Worm (Caenorhabditis elegans) whole organism, L3 larva: ENCODE results near the gene F57C12.2.

Source experiments
- ceh-82 ChIP-seq: fragments of 150-350 bp; optimal IDR thresholded peaks from 2 replicates; lab custom pipeline; 2014; ENCODE audit warnings: missing biosample characterization, missing genetic modification characterization
- elt-3 ChIP-seq, 3 experiments: fragments of 150-350 bp in 1 of 3; sonication (generic microtip) in 2 of 3; optimal IDR thresholded peaks; 2 replicates in 2 of 3; 4 replicates in 1 of 3; lab custom pipeline; 2014 to 2017; ENCODE audit warnings: missing biosample characterization in 3 of 3, missing genetic modification characterization in 3 of 3
- lin-39 ChIP-seq: fragments of 150-350 bp; optimal IDR thresholded peaks from 2 replicates; lab custom pipeline; 2018; ENCODE audit warnings: missing biosample characterization, missing genetic modification reagents, missing genetic modification characterization
- nhr-76 ChIP-seq: fragments of 150-350 bp; sonication (generic microtip); optimal IDR thresholded peaks from 5 replicates; lab custom pipeline; 2014; ENCODE audit warnings: missing biosample characterization, missing genetic modification characterization
- unc-62 ChIP-seq: fragments of 150-350 bp; sonication (generic microtip); optimal IDR thresholded peaks from 4 replicates; lab custom pipeline; 2014; ENCODE audit warnings: missing biosample characterization, missing genetic modification reagents, missing genetic modification characterization
- ztf-4 ChIP-seq: fragments of 150-350 bp; optimal IDR thresholded peaks from 2 replicates; lab custom pipeline; 2014; ENCODE audit warnings: missing biosample characterization, missing genetic modification characterization

ce11 chrX:573270-573669 is 22.1 kb upstream of the F57C12.2 start:
- TF ChIP-seq ztf-4 (no peak), lin-39 (tag; lab: Kevin White, UChicago) (peak; percentile 61), nhr-76 (no peak), ceh-82 (tag; lab: Kevin White, UChicago) (no peak), elt-3 (tag; optimal IDR thresholded peaks at IDR 0.05; lab: Kevin White, UChicago) (no peak), unc-62 (GFP tag; lab: Kevin White, UChicago) (no peak)
